Worm (Caenorhabditis elegans) whole organism, L2 larva: ENCODE measurements around the gene C02E7.7.

ENCODE experiments used
- F13H6.1 ChIP-seq: sonication (generic microtip); optimal IDR thresholded peaks from 2 replicates; lab custom pipeline; 2016; ENCODE audit warnings: missing genetic modification characterization, missing compliant biosample characterization
- ama-1 ChIP-seq: fragments of 150-350 bp; optimal IDR thresholded peaks from 2 replicates; lab custom pipeline; 2018; ENCODE audit warnings: inconsistent platforms
- ceh-82 ChIP-seq: fragments of 150-350 bp; optimal IDR thresholded peaks from 2 replicates; lab custom pipeline; 2014; ENCODE audit warnings: missing biosample characterization, missing genetic modification characterization
- elt-1 ChIP-seq: fragments of 150-350 bp; optimal IDR thresholded peaks from 2 replicates; lab custom pipeline; 2014; ENCODE audit warnings: missing biosample characterization, missing genetic modification characterization
- lin-13 ChIP-seq: fragments of 150-350 bp; optimal IDR thresholded peaks from 2 replicates; lab custom pipeline; 2014; ENCODE audit warnings: missing biosample characterization, missing genetic modification reagents, missing genetic modification characterization
- lin-39 ChIP-seq: fragments of 150-350 bp; optimal IDR thresholded peaks from 2 replicates; lab custom pipeline; 2014; ENCODE audit warnings: missing biosample characterization, missing genetic modification reagents, missing genetic modification characterization
- mab-5 ChIP-seq: fragments of 150-350 bp; optimal IDR thresholded peaks from 2 replicates; lab custom pipeline; 2014; ENCODE audit warnings: missing biosample characterization, missing genetic modification characterization
- nhr-23 ChIP-seq: fragments of 150-350 bp; optimal IDR thresholded peaks from 2 replicates; lab custom pipeline; 2014; ENCODE audit warnings: missing biosample characterization, missing genetic modification reagents, missing genetic modification characterization
- nhr-237 ChIP-seq: fragments of 150-350 bp; optimal IDR thresholded peaks from 2 replicates; lab custom pipeline; 2014; ENCODE audit warnings: missing biosample characterization, missing genetic modification characterization
- unc-62 ChIP-seq: fragments of 150-350 bp; optimal IDR thresholded peaks from 2 replicates; lab custom pipeline; 2014; ENCODE audit warnings: missing biosample characterization, missing genetic modification reagents, missing genetic modification characterization
- ztf-11 ChIP-seq: sonication (generic microtip); optimal IDR thresholded peaks from 2 replicates; lab custom pipeline; 2017; ENCODE audit warnings: missing biosample characterization, missing genetic modification characterization

- TF ChIP-seq ceh-82 (no peak), elt-1 (tag; lab: Kevin White, UChicago) (no peak), mab-5 (tag; lab: Kevin White, UChicago) (no peak), nhr-23 (tag; lab: Kevin White, UChicago) (no peak), nhr-237 (tag; lab: Kevin White, UChicago) (no peak), unc-62 (GFP tag; lab: Kevin White, UChicago) (no peak), lin-39 (tag; lab: Kevin White, UChicago) (no peak), ztf-11 (tag; lab: Kevin White, UChicago) (no peak), F13H6.1 (tag; lab: Kevin White, UChicago) (no peak), ama-1 (lab: Kevin White, UChicago) (no peak), lin-13 (GFP tag; lab: Kevin White, UChicago) (no peak)
Measured at ce11 chrV:4903696-4904095, 14.7 kb downstream of the C02E7.7 start, which contains the start of gene ugt-8.
